Worm (Caenorhabditis elegans) whole organism, L3 larva: ENCODE results near the gene cyp-34A7.

Experiments
- R02D3.7 ChIP-seq: fragments of 150-350 bp; optimal IDR thresholded peaks from 2 replicates; lab custom pipeline; 2014; ENCODE audit warnings: missing biosample characterization, missing genetic modification characterization
- ceh-16 ChIP-seq: sonication (generic microtip); optimal IDR thresholded peaks from 2 replicates; lab custom pipeline; 2017; ENCODE audit warnings: missing biosample characterization, missing genetic modification characterization
- ceh-82 ChIP-seq: fragments of 150-350 bp; optimal IDR thresholded peaks from 2 replicates; lab custom pipeline; 2014; ENCODE audit warnings: missing biosample characterization, missing genetic modification characterization
- ceh-9 ChIP-seq: sonication (generic microtip); optimal IDR thresholded peaks from 2 replicates; lab custom pipeline; 2018; ENCODE audit warnings: missing biosample characterization, missing genetic modification characterization
- daf-12 ChIP-seq: fragments of 150-350 bp; optimal IDR thresholded peaks from 2 replicates; lab custom pipeline; 2014; ENCODE audit warnings: missing biosample characterization, missing genetic modification reagents, missing genetic modification characterization
- elt-1 ChIP-seq: fragments of 150-350 bp; optimal IDR thresholded peaks from 2 replicates; lab custom pipeline; 2014; ENCODE audit warnings: missing biosample characterization, missing genetic modification characterization
- elt-2 ChIP-seq: sonication (generic microtip); optimal IDR thresholded peaks from 2 replicates; lab custom pipeline; 2016; ENCODE audit warnings: missing genetic modification reagents, mild to moderate bottlenecking, missing genetic modification characterization, missing compliant biosample characterization
- elt-3 ChIP-seq, 3 experiments: fragments of 150-350 bp in 1 of 3; sonication (generic microtip) in 2 of 3; optimal IDR thresholded peaks; 2 replicates in 2 of 3; 4 replicates in 1 of 3; lab custom pipeline; 2014 to 2017; ENCODE audit warnings: missing biosample characterization in 3 of 3, missing genetic modification characterization in 3 of 3
- eor-1 ChIP-seq, 2 experiments: fragments of 150-350 bp; optimal IDR thresholded peaks; 2 replicates each; lab custom pipeline; 2014 to 2018; ENCODE audit warnings: missing biosample characterization in 2 of 2, missing genetic modification characterization in 2 of 2
- fos-1 ChIP-seq: fragments of 150-350 bp; optimal IDR thresholded peaks from 2 replicates; lab custom pipeline; 2014; ENCODE audit warnings: missing biosample characterization, missing genetic modification characterization
- hmg-11 ChIP-seq: sonication (generic microtip); optimal IDR thresholded peaks from 2 replicates; lab custom pipeline; 2016; ENCODE audit warnings: missing genetic modification characterization, missing compliant biosample characterization
- jun-1 ChIP-seq: fragments of 150-350 bp; optimal IDR thresholded peaks from 2 replicates; lab custom pipeline; 2014; ENCODE audit warnings: missing biosample characterization, missing genetic modification reagents, missing genetic modification characterization
- lin-15B ChIP-seq: fragments of 150-350 bp; optimal IDR thresholded peaks from 2 replicates; lab custom pipeline; 2014; ENCODE audit warnings: missing biosample characterization, missing genetic modification characterization
- lsy-12 ChIP-seq: sonication (generic microtip); optimal IDR thresholded peaks from 2 replicates; lab custom pipeline; 2016; ENCODE audit warnings: mild to moderate bottlenecking, missing genetic modification characterization, missing compliant biosample characterization
- mdl-1 ChIP-seq: fragments of 150-350 bp; optimal IDR thresholded peaks from 2 replicates; lab custom pipeline; 2014; ENCODE audit warnings: missing biosample characterization, missing genetic modification characterization
- mml-1 ChIP-seq: fragments of 150-350 bp; sonication (generic microtip); optimal IDR thresholded peaks from 3 replicates; lab custom pipeline; 2014; ENCODE audit warnings: missing biosample characterization, missing genetic modification characterization
- nfya-1 ChIP-seq: sonication (generic microtip); optimal IDR thresholded peaks from 2 replicates; lab custom pipeline; 2017; ENCODE audit warnings: missing genetic modification characterization, mild to moderate bottlenecking, missing compliant biosample characterization, antibody characterized with exemption, moderate library complexity; ENCODE audit not compliant: insufficient read depth
- nhr-12 ChIP-seq: fragments of 150-350 bp; optimal IDR thresholded peaks from 2 replicates; lab custom pipeline; 2014; ENCODE audit warnings: missing biosample characterization, missing genetic modification characterization
- nhr-23 ChIP-seq: fragments of 150-350 bp; optimal IDR thresholded peaks from 2 replicates; lab custom pipeline; 2014; ENCODE audit warnings: missing biosample characterization, missing genetic modification reagents, missing genetic modification characterization
- nhr-237 ChIP-seq: fragments of 150-350 bp; optimal IDR thresholded peaks from 2 replicates; lab custom pipeline; 2014; ENCODE audit warnings: missing biosample characterization, missing genetic modification characterization
- nhr-25 ChIP-seq: sonication (generic microtip); optimal IDR thresholded peaks from 2 replicates; lab custom pipeline; 2017; ENCODE audit warnings: missing biosample characterization, missing genetic modification characterization
- nhr-28 ChIP-seq: fragments of 150-350 bp; optimal IDR thresholded peaks from 2 replicates; lab custom pipeline; 2014; ENCODE audit warnings: missing biosample characterization, missing genetic modification characterization
- nhr-76 ChIP-seq: fragments of 150-350 bp; sonication (generic microtip); optimal IDR thresholded peaks from 5 replicates; lab custom pipeline; 2014; ENCODE audit warnings: missing biosample characterization, missing genetic modification characterization
- nhr-77 ChIP-seq: fragments of 150-350 bp; optimal IDR thresholded peaks from 2 replicates; lab custom pipeline; 2014; ENCODE audit warnings: missing biosample characterization, missing genetic modification characterization
- pha-4 ChIP-seq: fragments of 150-350 bp; optimal IDR thresholded peaks from 2 replicates; lab custom pipeline; 2014; ENCODE audit warnings: missing biosample characterization, missing genetic modification reagents, missing genetic modification characterization
- pqm-1 ChIP-seq: fragments of 150-350 bp; optimal IDR thresholded peaks from 2 replicates; lab custom pipeline; 2017; ENCODE audit warnings: missing biosample characterization, missing genetic modification characterization, inconsistent platforms
- skn-1 ChIP-seq: fragments of 150-350 bp; optimal IDR thresholded peaks from 2 replicates; lab custom pipeline; 2014; ENCODE audit warnings: missing biosample characterization, missing genetic modification characterization
- snpc-4 ChIP-seq: fragments of 150-350 bp; optimal IDR thresholded peaks from 2 replicates; lab custom pipeline; 2014; ENCODE audit warnings: missing biosample characterization, missing genetic modification characterization
- zag-1 ChIP-seq: fragments of 150-350 bp; optimal IDR thresholded peaks from 2 replicates; lab custom pipeline; 2014; ENCODE audit warnings: missing biosample characterization, missing genetic modification characterization
- ztf-4 ChIP-seq: fragments of 150-350 bp; optimal IDR thresholded peaks from 2 replicates; lab custom pipeline; 2014; ENCODE audit warnings: missing biosample characterization, missing genetic modification characterization

The cyp-34A7 gene

ce11 chrV:3979819-3980218, 16.2 kb upstream of the cyp-34A7 start, which contains the start of gene nlp-31 (continued):
- TF ChIP-seq nhr-237 (tag; lab: Kevin White, UChicago) (no peak), snpc-4 (tag; lab: Kevin White, UChicago) (no peak)

ce11 chrV:3979053-3979452, 15.4 kb upstream of the cyp-34A7 start, which contains the start of gene nlp-34:
Gene nlp-34 (minus strand): TSS chrV:3979134.
- TF ChIP-seq nhr-23 = no peak
- no peak for TF ChIP-seq lsy-12 (tag; lab: Kevin White, UChicago)
- peak; percentile 54 for TF ChIP-seq nhr-25 (tag; lab: Kevin White, UChicago)
- no peak for TF ChIP-seq nhr-28 (tag; lab: Kevin White, UChicago)
- no peak for TF ChIP-seq jun-1 (tag; lab: Kevin White, UChicago)

- TF ChIP-seq nfya-1 (tag; lab: Kevin White, UChicago) (no peak), nhr-77 (tag; lab: Kevin White, UChicago) (no peak), zag-1 (no peak), ceh-82 (no peak), nhr-237 (tag; lab: Kevin White, UChicago) (no peak), nhr-23 (no peak), ztf-4 (tag; lab: Kevin White, UChicago) (no peak), nhr-12 (tag; lab: Kevin White, UChicago) (no peak), elt-3 (tag; optimal IDR thresholded peaks at IDR 0.05; lab: Kevin White, UChicago) (no peak), daf-12 (no peak)
- TF ChIP-seq, all 47 proteins: peak for 0
Observed at ce11 chrV:3976964-3977363, 13.3 kb upstream of the cyp-34A7 start, which contains the start of gene str-83. Gene str-83 (plus strand): TSS chrV:3977264.

- TF ChIP-seq ceh-9 (tag; lab: Kevin White, UChicago) (no peak), lsy-12 (tag; lab: Kevin White, UChicago) (no peak), ceh-16 (no peak), eor-1 (tag; optimal IDR thresholded peaks at IDR 0.05; lab: Kevin White, UChicago) (no peak), nhr-76 (tag; lab: Kevin White, UChicago) (no peak), lin-15B (tag; lab: Kevin White, UChicago) (no peak), mml-1 (tag; lab: Kevin White, UChicago) (no peak)
Observed at ce11 chrV:3974361-3974760, 10.7 kb upstream of the cyp-34A7 start, which contains the start of gene str-82. Gene str-82 (plus strand): TSS chrV:3974661.

- TF ChIP-seq snpc-4 (tag; lab: Kevin White, UChicago) = no peak
- TF ChIP-seq elt-1 = no peak
- no peak for TF ChIP-seq ceh-82
- no peak for TF ChIP-seq skn-1 (tag; lab: Kevin White, UChicago)
- no peak for TF ChIP-seq fos-1
- TF ChIP-seq ztf-4 (tag; lab: Kevin White, UChicago) = no peak
- no peak for TF ChIP-seq hmg-11 (tag; lab: Kevin White, UChicago)
- TF ChIP-seq R02D3.7 (tag; lab: Kevin White, UChicago) = no peak
- no peak for TF ChIP-seq mdl-1 (tag; lab: Kevin White, UChicago)
Observed at ce11 chrV:3972846-3973245, 9.2 kb upstream of the cyp-34A7 start, which contains the start of gene cyp-34A10. Gene cyp-34A10 (minus strand): TSS chrV:3972991.

ce11 chrV:3970410-3970809, 6.8 kb upstream of the cyp-34A7 start, which contains the start of gene cyp-34A9:
Gene cyp-34A9 (minus strand): TSS chrV:3970540.
- TF ChIP-seq elt-2 (tag; lab: Kevin White, UChicago) (peak; percentile 80), pqm-1 (tag; lab: Kevin White, UChicago) (peak; percentile 71), fos-1 (no peak), pha-4 (tag; lab: Kevin White, UChicago) (peak; percentile 10)

ce11 chrV:3969664-3970063, 6.0 kb upstream of the cyp-34A7 start:
- TF ChIP-seq pha-4 (tag; lab: Kevin White, UChicago) (no peak), elt-2 (tag; lab: Kevin White, UChicago) (peak; percentile 23)
